Worm (Caenorhabditis elegans) whole organism, L2 larva: Measurements from ENCODE around the gene Y25C1A.8.

Experiments
- C34F6.9 ChIP-seq: fragments of 150-350 bp; optimal IDR thresholded peaks from 2 replicates; lab custom pipeline; 2014; ENCODE audit warnings: missing biosample characterization, missing genetic modification characterization
- F13H6.1 ChIP-seq: sonication (generic microtip); optimal IDR thresholded peaks from 2 replicates; lab custom pipeline; 2016; ENCODE audit warnings: missing genetic modification characterization, missing compliant biosample characterization
- R02D3.7 ChIP-seq: fragments of 150-350 bp; optimal IDR thresholded peaks from 2 replicates; lab custom pipeline; 2014; ENCODE audit warnings: missing biosample characterization, missing genetic modification characterization
- Y55F3AM.14 ChIP-seq: fragments of 200-800 bp; sonication (Bioruptor generic); optimal IDR thresholded peaks from 2 replicates; lab custom pipeline; 2018; ENCODE audit warnings: mild to moderate bottlenecking, missing genetic modification characterization, missing compliant biosample characterization
- ZK546.5 ChIP-seq: sonication (generic microtip); optimal IDR thresholded peaks from 2 replicates; lab custom pipeline; 2017; ENCODE audit warnings: missing biosample characterization, missing genetic modification characterization
- alr-1 ChIP-seq: fragments of 150-350 bp; optimal IDR thresholded peaks from 2 replicates; lab custom pipeline; 2014; ENCODE audit warnings: missing biosample characterization, missing genetic modification characterization
- aly-2 ChIP-seq: fragments of 150-350 bp; optimal IDR thresholded peaks from 2 replicates; lab custom pipeline; 2014; ENCODE audit warnings: missing biosample characterization, missing genetic modification characterization
- blmp-1 ChIP-seq: sonication (generic microtip); optimal IDR thresholded peaks from 2 replicates; lab custom pipeline; 2017; ENCODE audit warnings: missing genetic modification characterization, mild to moderate bottlenecking, missing compliant biosample characterization, antibody characterized with exemption, moderate library complexity; ENCODE audit not compliant: insufficient read depth
- ceh-16 ChIP-seq: fragments of 150-350 bp; optimal IDR thresholded peaks from 2 replicates; lab custom pipeline; 2014; ENCODE audit warnings: missing biosample characterization, missing genetic modification characterization
- ceh-82 ChIP-seq: fragments of 150-350 bp; optimal IDR thresholded peaks from 2 replicates; lab custom pipeline; 2014; ENCODE audit warnings: missing biosample characterization, missing genetic modification characterization
- crh-2 ChIP-seq: sonication (generic microtip); optimal IDR thresholded peaks from 2 replicates; lab custom pipeline; 2017; ENCODE audit warnings: missing biosample characterization, missing genetic modification characterization
- dmd-4 ChIP-seq: sonication (generic microtip); optimal IDR thresholded peaks from 2 replicates; lab custom pipeline; 2017; ENCODE audit warnings: missing biosample characterization, missing genetic modification characterization
- egl-27 ChIP-seq: sonication (generic microtip); optimal IDR thresholded peaks from 3 replicates; lab custom pipeline; 2017; ENCODE audit warnings: missing biosample characterization, missing genetic modification reagents, missing genetic modification characterization
- fos-1 ChIP-seq: fragments of 150-350 bp; optimal IDR thresholded peaks from 2 replicates; lab custom pipeline; 2014; ENCODE audit warnings: missing biosample characterization, missing genetic modification characterization
- gmeb-1 ChIP-seq: fragments of 150-350 bp; optimal IDR thresholded peaks from 2 replicates; lab custom pipeline; 2014; ENCODE audit warnings: missing biosample characterization, missing genetic modification characterization
- lin-13 ChIP-seq: fragments of 150-350 bp; optimal IDR thresholded peaks from 2 replicates; lab custom pipeline; 2014; ENCODE audit warnings: missing biosample characterization, missing genetic modification reagents, missing genetic modification characterization
- mab-5 ChIP-seq: fragments of 150-350 bp; optimal IDR thresholded peaks from 2 replicates; lab custom pipeline; 2014; ENCODE audit warnings: missing biosample characterization, missing genetic modification characterization
- mbf-1 ChIP-seq: sonication (generic microtip); optimal IDR thresholded peaks from 2 replicates; lab custom pipeline; 2017; ENCODE audit warnings: missing biosample characterization, missing genetic modification characterization
- nhr-11 ChIP-seq: fragments of 150-350 bp; optimal IDR thresholded peaks from 2 replicates; lab custom pipeline; 2014; ENCODE audit warnings: missing biosample characterization, missing genetic modification characterization
- nhr-129 ChIP-seq: fragments of 150-350 bp; optimal IDR thresholded peaks from 2 replicates; lab custom pipeline; 2014; ENCODE audit warnings: missing biosample characterization, missing genetic modification characterization
- nhr-21 ChIP-seq: fragments of 150-350 bp; optimal IDR thresholded peaks from 2 replicates; lab custom pipeline; 2014; ENCODE audit warnings: missing biosample characterization, missing genetic modification characterization
- nhr-23 ChIP-seq: fragments of 150-350 bp; optimal IDR thresholded peaks from 2 replicates; lab custom pipeline; 2014; ENCODE audit warnings: missing biosample characterization, missing genetic modification reagents, missing genetic modification characterization
- nhr-25 ChIP-seq: fragments of 150-350 bp; sonication (generic microtip); optimal IDR thresholded peaks from 3 replicates; lab custom pipeline; 2014; ENCODE audit warnings: missing biosample characterization, missing genetic modification characterization
- nhr-6 ChIP-seq: fragments of 150-350 bp; optimal IDR thresholded peaks from 2 replicates; lab custom pipeline; 2014; ENCODE audit warnings: missing biosample characterization, missing genetic modification characterization
- nhr-77 ChIP-seq: fragments of 150-350 bp; optimal IDR thresholded peaks from 2 replicates; lab custom pipeline; 2014; ENCODE audit warnings: missing biosample characterization, missing genetic modification characterization
- sem-4 ChIP-seq: fragments of 150-350 bp; optimal IDR thresholded peaks from 2 replicates; lab custom pipeline; 2014; ENCODE audit warnings: missing biosample characterization, missing genetic modification reagents, missing genetic modification characterization
- skn-1 ChIP-seq: sonication (generic microtip); optimal IDR thresholded peaks from 2 replicates; lab custom pipeline; 2017; ENCODE audit warnings: missing biosample characterization, missing genetic modification characterization
- sma-9 ChIP-seq, 2 experiments: fragments of 150-350 bp in 1 of 2; sonication (generic microtip) in 1 of 2; optimal IDR thresholded peaks; 2 replicates each; lab custom pipeline; 2014 to 2016; ENCODE audit warnings: missing genetic modification characterization in 2 of 2, mild to moderate bottlenecking in 1 of 2, missing biosample characterization in 1 of 2, missing compliant biosample characterization in 1 of 2, missing genetic modification reagents in 1 of 2, moderate library complexity in 1 of 2
- unc-39 ChIP-seq: fragments of 150-350 bp; optimal IDR thresholded peaks from 2 replicates; lab custom pipeline; 2014; ENCODE audit warnings: missing biosample characterization, missing genetic modification characterization
- unc-55 ChIP-seq: fragments of 150-350 bp; sonication (generic microtip); optimal IDR thresholded peaks from 3 replicates; lab custom pipeline; 2014; ENCODE audit warnings: missing biosample characterization, missing genetic modification reagents, missing genetic modification characterization
- unc-62 ChIP-seq: fragments of 150-350 bp; optimal IDR thresholded peaks from 2 replicates; lab custom pipeline; 2014; ENCODE audit warnings: missing biosample characterization, missing genetic modification reagents, missing genetic modification characterization
- zag-1 ChIP-seq: fragments of 150-350 bp; optimal IDR thresholded peaks from 2 replicates; lab custom pipeline; 2014; ENCODE audit warnings: missing biosample characterization, missing genetic modification characterization

Gene Y25C1A.8

DNA sequence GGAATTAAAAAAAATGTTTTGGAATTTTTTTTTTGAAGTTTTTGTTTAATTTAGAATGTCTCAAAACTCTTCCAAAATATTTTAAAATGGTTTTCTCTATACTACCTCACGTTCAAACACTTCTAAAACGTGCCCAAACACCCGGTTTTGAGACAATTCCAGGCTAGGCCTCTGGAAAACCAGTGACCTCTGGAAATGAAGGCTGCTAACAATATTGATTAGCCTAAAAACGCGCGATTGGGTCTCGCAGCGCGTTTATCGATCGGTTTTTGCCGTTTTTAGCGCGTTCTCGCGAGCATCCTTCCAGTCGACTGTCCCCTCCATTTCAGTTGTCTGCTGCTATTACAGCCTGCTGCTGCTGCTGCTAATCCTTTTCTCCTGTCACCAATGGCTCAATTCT lies 16.0 kb downstream of the Y25C1A.8 start, which contains the start of gene Y25C1A.6:
Gene Y25C1A.6, plus strand, starts transcription at position 301 of the 400 bp plus-strand sequence.
- TF ChIP-seq sma-9 (GFP tag; optimal IDR thresholded peaks at IDR 0.05; lab: Kevin White, UChicago) (no peak), sma-9 (tag; optimal IDR thresholded peaks at IDR 0.05; lab: Kevin White, UChicago) (no peak), mbf-1 (tag; lab: Kevin White, UChicago) (no peak), R02D3.7 (tag; lab: Kevin White, UChicago) (no peak), lin-13 (GFP tag; lab: Kevin White, UChicago) (no peak), Y55F3AM.14 (GFP tag; lab: Kevin White, UChicago) (no peak), nhr-23 (no peak), aly-2 (tag; lab: Kevin White, UChicago) (no peak), skn-1 (tag; lab: Kevin White, UChicago) (no peak), ZK546.5 (tag; lab: Kevin White, UChicago) (no peak), ceh-82 (tag; lab: Kevin White, UChicago) (no peak), mab-5 (no peak), ceh-16 (tag; lab: Kevin White, UChicago) (no peak), nhr-11 (tag; lab: Kevin White, UChicago) (no peak), egl-27 (no peak), alr-1 (tag; lab: Kevin White, UChicago) (no peak), nhr-77 (no peak), dmd-4 (tag; lab: Kevin White, UChicago) (no peak), fos-1 (no peak)

DNA sequence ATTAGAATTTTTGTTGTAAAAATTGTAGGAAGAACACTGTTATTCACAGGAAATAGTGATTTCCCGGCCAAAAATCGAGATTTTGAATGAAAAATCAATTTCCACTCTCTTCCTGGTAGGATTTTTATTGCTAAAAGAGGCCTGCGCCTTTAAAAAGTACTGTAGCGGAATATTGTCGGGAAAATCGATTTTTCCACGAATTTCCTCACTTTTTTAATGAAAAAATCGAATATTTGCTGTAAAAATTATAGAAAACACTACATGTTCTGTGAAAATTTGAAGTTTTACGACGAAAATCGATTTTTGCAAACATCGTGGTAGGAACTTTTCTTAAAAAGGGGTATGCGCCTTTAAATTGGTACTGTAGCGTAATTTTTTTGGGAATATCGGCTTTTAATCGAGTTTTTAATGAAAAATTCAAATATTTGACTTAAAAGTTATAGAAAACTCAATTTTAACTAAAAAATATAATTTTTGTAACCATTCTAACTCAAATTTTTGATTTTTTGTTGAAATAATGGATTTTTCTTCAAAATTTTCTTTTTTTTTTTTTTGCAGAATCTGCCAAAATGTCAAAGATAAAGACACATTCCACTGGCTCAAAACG lies 20.4 kb downstream of the Y25C1A.8 start, which contains the start of gene lin-8:
Gene lin-8, plus strand, starts transcription at position 557 of the 607 bp plus-strand sequence.
- TF ChIP-seq ceh-82 (tag; lab: Kevin White, UChicago) = no peak
- no peak for TF ChIP-seq aly-2 (tag; lab: Kevin White, UChicago)
- TF ChIP-seq nhr-6 (tag; lab: Kevin White, UChicago) = no peak
- TF ChIP-seq nhr-129 = no peak
- no peak for TF ChIP-seq blmp-1 (tag; lab: Kevin White, UChicago)
- no peak for TF ChIP-seq gmeb-1
- TF ChIP-seq unc-39 (tag; lab: Kevin White, UChicago) = no peak
- TF ChIP-seq nhr-25 (tag; lab: Kevin White, UChicago) = no peak
- TF ChIP-seq crh-2 (tag; lab: Kevin White, UChicago) = no peak
- TF ChIP-seq unc-55 (GFP tag; lab: Kevin White, UChicago) = no peak
- no peak for TF ChIP-seq ceh-16 (tag; lab: Kevin White, UChicago)
- no peak for TF ChIP-seq zag-1 (tag; lab: Kevin White, UChicago)
- TF ChIP-seq unc-62 (GFP tag; lab: Kevin White, UChicago) = no peak
- TF ChIP-seq dmd-4 (tag; lab: Kevin White, UChicago) = no peak
- TF ChIP-seq, all 48 proteins: peak for 0

DNA sequence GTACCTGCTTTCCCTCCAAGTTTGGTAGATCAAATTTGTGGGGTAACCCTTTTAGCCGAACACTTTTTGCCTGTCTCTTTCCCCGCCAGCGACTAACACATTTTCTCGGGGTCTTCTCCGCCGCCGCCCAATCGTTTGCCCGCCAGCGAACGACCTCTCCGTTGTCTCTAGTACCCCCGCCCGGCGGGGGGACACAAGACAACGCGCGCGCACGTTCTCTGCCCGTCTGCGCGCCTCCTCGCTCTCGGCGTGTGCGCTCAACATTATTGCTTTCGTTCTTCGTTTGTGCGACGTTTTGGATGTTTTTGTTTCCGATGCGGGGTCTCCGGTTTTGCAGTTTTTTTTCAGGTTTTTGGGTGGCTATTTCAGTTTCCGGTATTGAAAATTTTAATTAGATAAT lies 21.2 kb downstream of the Y25C1A.8 start:
- TF ChIP-seq C34F6.9 (tag; lab: Kevin White, UChicago) (peak; percentile 35), nhr-129 (peak; percentile 26), alr-1 (tag; lab: Kevin White, UChicago) (no peak), nhr-21 (tag; lab: Kevin White, UChicago) (no peak), unc-55 (GFP tag; lab: Kevin White, UChicago) (peak; percentile 25), crh-2 (tag; lab: Kevin White, UChicago) (peak; percentile 17), mbf-1 (tag; lab: Kevin White, UChicago) (no peak)
- TF ChIP-seq, all 48 proteins: peak for 4

DNA sequence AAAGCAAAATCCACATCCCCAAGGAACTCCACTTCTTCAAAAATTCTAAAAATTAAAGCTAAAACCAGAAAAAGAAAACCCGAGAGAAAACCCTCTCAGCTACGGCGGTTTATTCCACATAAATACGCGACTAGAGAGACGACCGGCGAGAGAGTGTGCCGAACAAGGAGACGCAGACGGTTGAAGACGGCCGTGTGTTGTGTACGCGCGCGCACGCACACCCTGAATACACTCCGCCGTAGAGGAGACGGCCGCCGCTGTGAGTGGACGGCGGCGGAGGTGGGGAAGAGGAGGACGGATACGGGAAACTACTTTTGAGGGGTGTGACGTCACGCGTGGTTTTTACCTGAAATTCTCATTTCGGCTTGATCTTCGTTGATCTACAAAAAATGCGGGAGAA lies 22.1 kb downstream of the Y25C1A.8 start:
- TF ChIP-seq nhr-11 (tag; lab: Kevin White, UChicago) (no peak), F13H6.1 (tag; lab: Kevin White, UChicago) (peak; percentile 19), unc-55 (GFP tag; lab: Kevin White, UChicago) (peak; percentile 36)

DNA sequence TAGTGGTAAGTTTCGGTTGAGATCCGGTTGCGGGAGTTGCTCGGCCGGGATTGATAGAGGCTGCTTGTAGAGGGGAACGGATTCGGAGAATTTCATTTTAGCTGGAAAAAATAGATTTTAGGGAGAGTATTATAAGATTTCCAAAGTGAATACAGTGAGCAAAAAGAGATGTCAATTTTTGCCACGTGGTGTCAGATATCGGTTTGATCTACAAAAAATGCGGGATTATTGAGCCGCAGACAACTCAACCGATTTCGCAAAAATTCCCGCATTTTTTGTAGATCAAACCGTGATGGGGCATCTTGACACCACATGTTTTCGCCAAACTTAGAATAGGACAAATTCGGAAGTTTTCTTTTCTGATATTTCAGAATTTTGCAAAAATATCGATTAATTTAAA lies 22.5 kb downstream of the Y25C1A.8 start, which contains the start of gene lido-13:
Gene lido-13, minus strand, starts transcription at position 101 of the 400 bp plus-strand sequence.
- TF ChIP-seq sem-4 (tag; lab: Kevin White, UChicago) (no peak), nhr-11 (tag; lab: Kevin White, UChicago) (no peak), egl-27 (no peak), fos-1 (no peak), unc-39 (tag; lab: Kevin White, UChicago) (no peak), gmeb-1 (no peak), dmd-4 (tag; lab: Kevin White, UChicago) (no peak)
